Worm (Caenorhabditis elegans) whole organism, L4 larva: Measurements from ENCODE around the gene T19C3.2.

ENCODE experiments used
- D1046.2 ChIP-seq: fragments of 200-800 bp; sonication (Bioruptor generic); IDR thresholded peaks from 2 replicates; pipeline ENCODE4 v1.3.6; 2022; ENCODE audit warnings: missing genetic modification characterization, missing compliant biosample characterization
- Y48G9A.11 ChIP-seq: fragments of 200-800 bp; sonication (Bioruptor generic); IDR thresholded peaks from 2 replicates; pipeline ENCODE4 v1.3.6; 2022; ENCODE audit warnings: missing genetic modification reagents, missing genetic modification characterization, missing compliant biosample characterization
- ZK337.2 ChIP-seq: fragments of 200-800 bp; sonication (Bioruptor generic); IDR thresholded peaks from 2 replicates; pipeline ENCODE4 v1.3.6; 2022; ENCODE audit warnings: missing genetic modification reagents, missing genetic modification characterization, missing compliant biosample characterization
- aha-1 ChIP-seq: fragments of 150-350 bp; peaks from one replicate; lab custom pipeline; 2014; ENCODE audit warnings: missing biosample characterization, missing genetic modification characterization
- arid-1 ChIP-seq: fragments of 200-800 bp; sonication (Bioruptor generic); conservative IDR thresholded peaks from 2 replicates; pipeline ENCODE4 v1.3.6; 2022; ENCODE audit warnings: missing genetic modification reagents, missing genetic modification characterization, missing compliant biosample characterization
- cey-2 ChIP-seq: sonication (generic microtip); optimal IDR thresholded peaks from 3 replicates; lab custom pipeline; 2017; ENCODE audit warnings: missing genetic modification characterization, mild to moderate bottlenecking, missing compliant biosample characterization, antibody characterized with exemption, borderline replicate concordance; ENCODE audit not compliant: insufficient read depth
- daf-16 ChIP-seq, 3 experiments: sonication (generic microtip); optimal IDR thresholded peaks; 2 replicates each; lab custom pipeline; 2016 to 2017; ENCODE audit warnings: missing genetic modification characterization in 3 of 3, missing genetic modification reagents in 3 of 3, mild to moderate bottlenecking in 2 of 3, missing compliant biosample characterization in 2 of 3, missing biosample characterization in 1 of 3, moderate library complexity in 1 of 3
- dpl-1 ChIP-seq: fragments of 150-350 bp; optimal IDR thresholded peaks from 2 replicates; lab custom pipeline; 2014; ENCODE audit warnings: missing biosample characterization, missing genetic modification reagents, missing genetic modification characterization
- egl-27 ChIP-seq: sonication (generic microtip); optimal IDR thresholded peaks from 3 replicates; lab custom pipeline; 2017; ENCODE audit warnings: missing biosample characterization, missing genetic modification reagents, missing genetic modification characterization
- gei-8 ChIP-seq: fragments of 200-800 bp; sonication (Bioruptor generic); optimal IDR thresholded peaks from 2 replicates; lab custom pipeline; 2018; ENCODE audit warnings: mild to moderate bottlenecking, missing genetic modification characterization, missing compliant biosample characterization
- hif-1 ChIP-seq, 2 experiments: sonication (generic microtip); optimal IDR thresholded peaks; 2 replicates each; lab custom pipeline; 2016 to 2017; ENCODE audit warnings: missing compliant biosample characterization in 2 of 2, missing genetic modification characterization in 2 of 2, missing genetic modification reagents in 2 of 2, missing genotype in 2 of 2, mild to moderate bottlenecking in 1 of 2
- hlh-11 ChIP-seq: fragments of 200-800 bp; sonication (Bioruptor generic); optimal IDR thresholded peaks from 2 replicates; lab custom pipeline; 2018; ENCODE audit warnings: mild to moderate bottlenecking, missing genetic modification characterization, missing compliant biosample characterization
- hmg-1.1 ChIP-seq: fragments of 200-800 bp; sonication (Bioruptor generic); IDR thresholded peaks from 2 replicates; pipeline ENCODE4 v1.3.6; 2022; ENCODE audit warnings: missing genetic modification reagents, missing genetic modification characterization, missing compliant biosample characterization
- lin-1 ChIP-seq: fragments of 200-800 bp; sonication (Bioruptor generic); IDR thresholded peaks from 2 replicates; pipeline ENCODE4 v1.3.6; 2022; ENCODE audit warnings: missing genetic modification reagents, missing genetic modification characterization, missing compliant biosample characterization
- lin-29 ChIP-seq: fragments of 200-800 bp; sonication (Bioruptor generic); IDR thresholded peaks from 2 replicates; pipeline ENCODE4 v1.3.6; 2022; ENCODE audit warnings: missing genetic modification reagents, missing genetic modification characterization, missing compliant biosample characterization
- lin-38 ChIP-seq: fragments of 200-800 bp; sonication (Bioruptor generic); IDR thresholded peaks from 2 replicates; pipeline ENCODE4 v1.3.6; 2022; ENCODE audit warnings: missing genetic modification reagents, missing genetic modification characterization, missing compliant biosample characterization
- lin-39 ChIP-seq: fragments of 150-350 bp; optimal IDR thresholded peaks from 2 replicates; lab custom pipeline; 2014; ENCODE audit warnings: missing biosample characterization, missing genetic modification reagents, missing genetic modification characterization
- lir-3 ChIP-seq: sonication (generic microtip); optimal IDR thresholded peaks from 2 replicates; lab custom pipeline; 2016; ENCODE audit warnings: mild to moderate bottlenecking, missing genetic modification characterization, missing compliant biosample characterization
- lsy-2 ChIP-seq, 2 experiments: fragments of 150-350 bp in 1 of 2; sonication (generic microtip) in 1 of 2; optimal IDR thresholded peaks; 2 replicates each; lab custom pipeline; 2014 to 2017; ENCODE audit warnings: missing biosample characterization in 2 of 2, missing genetic modification characterization in 2 of 2
- madf-9 ChIP-seq: fragments of 200-800 bp; sonication (Bioruptor generic); conservative IDR thresholded peaks from 2 replicates; pipeline ENCODE4 v1.3.6; 2022; ENCODE audit warnings: missing genetic modification reagents, missing genetic modification characterization, missing compliant biosample characterization
- mdl-1 ChIP-seq, 2 experiments: fragments of 150-350 bp in 1 of 2; sonication (generic microtip) in 1 of 2; optimal IDR thresholded peaks; 2 replicates each; lab custom pipeline; 2014 to 2017; ENCODE audit warnings: missing biosample characterization in 2 of 2, missing genetic modification characterization in 2 of 2
- mep-1 ChIP-seq: fragments of 150-350 bp; sonication (generic microtip); optimal IDR thresholded peaks from 3 replicates; lab custom pipeline; 2014; ENCODE audit warnings: missing biosample characterization, missing genetic modification characterization
- nhr-28 ChIP-seq: fragments of 150-350 bp; optimal IDR thresholded peaks from 2 replicates; lab custom pipeline; 2014; ENCODE audit warnings: missing biosample characterization, missing genetic modification characterization
- nhr-6 ChIP-seq: fragments of 150-350 bp; optimal IDR thresholded peaks from 2 replicates; lab custom pipeline; 2014; ENCODE audit warnings: missing biosample characterization, missing genetic modification characterization
- nhr-76 ChIP-seq: fragments of 150-350 bp; optimal IDR thresholded peaks from 2 replicates; lab custom pipeline; 2014; ENCODE audit warnings: missing biosample characterization, missing genetic modification characterization
- nhr-77 ChIP-seq: fragments of 150-350 bp; optimal IDR thresholded peaks from 2 replicates; lab custom pipeline; 2014; ENCODE audit warnings: missing biosample characterization, missing genetic modification characterization
- pha-4 ChIP-seq, 2 experiments: fragments of 150-350 bp in 1 of 2; fragments of 200-800 bp in 1 of 2; sonication (Bioruptor generic) in 1 of 2; IDR thresholded peaks in 1 of 2; optimal IDR thresholded peaks in 1 of 2; 2 replicates each; pipeline versions ENCODE4 v1.3.6 to Lab custom; 2014 to 2022; ENCODE audit warnings: missing genetic modification characterization in 2 of 2, missing genetic modification reagents in 2 of 2, missing biosample characterization in 1 of 2, missing compliant biosample characterization in 1 of 2
- rbr-2 ChIP-seq: sonication (generic microtip); optimal IDR thresholded peaks from 2 replicates; lab custom pipeline; 2016; ENCODE audit warnings: missing genotype, missing genetic modification characterization, missing compliant biosample characterization
- snpc-1.2 ChIP-seq: fragments of 200-800 bp; sonication (Bioruptor generic); IDR thresholded peaks from 2 replicates; pipeline ENCODE4 v1.3.6; 2022; ENCODE audit warnings: missing genetic modification reagents, missing genetic modification characterization, missing compliant biosample characterization
- spr-1 ChIP-seq: sonication (generic microtip); optimal IDR thresholded peaks from 2 replicates; lab custom pipeline; 2016; ENCODE audit warnings: mild to moderate bottlenecking, missing genetic modification characterization, missing compliant biosample characterization
- unc-130 ChIP-seq: sonication (generic microtip); optimal IDR thresholded peaks from 2 replicates; lab custom pipeline; 2016; ENCODE audit warnings: missing genetic modification reagents, missing genetic modification characterization, missing compliant biosample characterization
- unc-62 ChIP-seq, 3 experiments: fragments of 150-350 bp in 1 of 3; sonication (generic microtip); optimal IDR thresholded peaks in 2 of 3; peaks in 1 of 3; 1 replicate in 1 of 3; 2 replicates in 2 of 3; lab custom pipeline; 2014 to 2017; ENCODE audit warnings: missing biosample characterization in 3 of 3, missing genetic modification characterization in 3 of 3, missing genetic modification reagents in 3 of 3, missing genotype in 1 of 3
- zfp-3 ChIP-seq: fragments of 200-800 bp; sonication (Bioruptor generic); conservative IDR thresholded peaks from 2 replicates; pipeline ENCODE4 v1.3.6; 2022; ENCODE audit warnings: missing genetic modification reagents, missing genetic modification characterization, missing compliant biosample characterization

The T19C3.2 gene

DNA sequence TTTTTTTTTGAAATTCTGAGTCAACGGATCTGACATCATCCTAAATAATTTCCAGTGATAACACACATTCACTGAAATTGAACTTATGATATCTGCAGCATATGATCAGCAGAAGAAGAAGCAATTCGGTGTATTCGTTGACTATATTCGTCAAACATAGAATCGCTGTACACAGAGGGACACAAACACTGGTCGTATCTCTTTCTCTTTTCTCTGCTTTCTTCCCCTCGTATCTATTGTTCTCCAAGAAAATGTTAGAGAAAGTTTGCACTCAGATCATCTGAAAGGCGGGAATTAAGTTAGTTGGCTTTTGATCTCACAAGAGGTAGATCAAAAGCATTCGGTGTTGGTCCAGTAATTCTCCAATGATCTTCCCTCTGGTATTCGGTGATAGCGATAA, 33.2 kb upstream of the T19C3.2 start:
- no peak for TF ChIP-seq lsy-2 (tag; optimal IDR thresholded peaks at IDR 0.05; lab: Kevin White, UChicago)
- TF ChIP-seq lin-29 (GFP tag; lab: Robert Waterston, UW) = no peak
- no peak for TF ChIP-seq spr-1
- no peak for TF ChIP-seq lin-39 (tag; lab: Kevin White, UChicago)
- TF ChIP-seq snpc-1.2 (GFP tag; lab: Robert Waterston, UW) = no peak
- TF ChIP-seq nhr-28 (tag; lab: Kevin White, UChicago) = peak; percentile 58
- peak; percentile 87 for TF ChIP-seq aha-1
- TF ChIP-seq unc-130 = no peak
- peak in 1 of 2 experiments; percentile 2 for TF ChIP-seq mdl-1 (tag; optimal IDR thresholded peaks at IDR 0.05; lab: Kevin White, UChicago)
- no peak for TF ChIP-seq nhr-6 (tag; lab: Kevin White, UChicago)
- TF ChIP-seq dpl-1 (GFP tag; lab: Kevin White, UChicago) = no peak
- no peak for TF ChIP-seq lir-3 (tag; lab: Kevin White, UChicago)

DNA sequence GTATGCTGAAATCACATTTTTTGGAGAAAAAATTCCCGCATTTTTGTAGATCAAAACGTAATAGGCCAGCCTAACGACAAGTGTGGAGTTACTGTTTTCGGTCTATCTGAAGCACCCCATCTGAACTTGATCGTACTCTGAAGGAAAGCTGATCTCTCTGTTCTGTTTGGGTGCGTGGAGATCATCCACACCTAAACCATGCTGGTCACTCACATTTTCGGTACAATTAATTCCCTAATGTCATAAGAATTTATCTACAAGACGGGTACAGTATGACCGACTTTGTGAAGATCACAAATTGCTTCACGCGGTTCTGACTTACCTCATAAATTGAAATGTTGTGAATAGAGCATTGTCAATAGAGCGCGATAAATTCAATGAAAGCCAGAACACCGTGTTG, 32.6 kb upstream of the T19C3.2 start:
- TF ChIP-seq arid-1 (GFP tag; lab: Robert Waterston, UW) (no peak), nhr-28 (tag; lab: Kevin White, UChicago) (peak; percentile 52)

DNA sequence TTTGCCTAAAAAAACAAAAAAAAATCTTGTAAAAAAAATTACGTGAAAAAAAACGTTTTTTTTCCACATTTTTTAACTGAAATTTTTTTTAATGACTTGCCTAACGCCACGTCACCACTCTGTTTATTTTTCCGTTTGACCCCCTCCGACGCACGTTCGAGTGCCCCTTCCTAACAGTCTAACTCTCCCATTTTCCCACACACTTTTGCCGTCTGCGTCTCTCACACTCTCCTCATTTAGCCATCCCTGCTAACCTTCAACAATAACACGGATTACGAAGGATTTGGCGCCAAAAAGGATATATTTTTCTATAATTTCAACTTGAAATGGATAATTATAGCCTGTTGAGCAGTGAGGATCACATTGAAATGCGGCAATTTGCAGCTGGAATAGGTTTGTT, 29.9 kb upstream of the T19C3.2 start:
- TF ChIP-seq hif-1 (tag; optimal IDR thresholded peaks at IDR 0.05; lab: Kevin White, UChicago) (peak in 1 of 2 experiments; percentile 35), hmg-1.1 (GFP tag; lab: Robert Waterston, UW) (0 out of 2 replicates have a peak, but pooled peaks have one; percentile 25), spr-1 (no peak), zfp-3 (GFP tag; lab: Robert Waterston, UW) (no peak), madf-9 (GFP tag; lab: Robert Waterston, UW) (no peak), hlh-11 (tag; lab: Kevin White, UChicago) (peak; percentile 2), nhr-76 (tag; lab: Kevin White, UChicago) (no peak), lin-1 (GFP tag; lab: Robert Waterston, UW) (no peak), lin-38 (GFP tag; lab: Robert Waterston, UW) (0 out of 2 replicates have a peak, but pooled peaks have one; percentile 25), aha-1 (peak; percentile 41), daf-16 (GFP tag; optimal IDR thresholded peaks at IDR 0.05; lab: Kevin White, UChicago) (peak in 1 of 2 experiments; percentile 21), daf-16 (tag; optimal IDR thresholded peaks at IDR 0.05; lab: Kevin White, UChicago) (no peak), D1046.2 (GFP tag; lab: Robert Waterston, UW) (no peak), ZK337.2 (GFP tag; lab: Robert Waterston, UW) (no peak), mep-1 (tag; lab: Kevin White, UChicago) (no peak), rbr-2 (tag; lab: Kevin White, UChicago) (peak; percentile 8), cey-2 (tag; lab: Kevin White, UChicago) (no peak), pha-4 (GFP tag; IDR thresholded peaks at IDR 0.05; lab: Robert Waterston, UW) (no peak), pha-4 (tag; optimal IDR thresholded peaks at IDR 0.05; lab: Kevin White, UChicago) (peak; percentile 42), dpl-1 (GFP tag; lab: Kevin White, UChicago) (no peak), lin-39 (tag; lab: Kevin White, UChicago) (no peak), Y48G9A.11 (GFP tag; lab: Robert Waterston, UW) (no peak), egl-27 (tag; lab: Kevin White, UChicago) (no peak)
- TF ChIP-seq, all 104 proteins: peak for 8

DNA sequence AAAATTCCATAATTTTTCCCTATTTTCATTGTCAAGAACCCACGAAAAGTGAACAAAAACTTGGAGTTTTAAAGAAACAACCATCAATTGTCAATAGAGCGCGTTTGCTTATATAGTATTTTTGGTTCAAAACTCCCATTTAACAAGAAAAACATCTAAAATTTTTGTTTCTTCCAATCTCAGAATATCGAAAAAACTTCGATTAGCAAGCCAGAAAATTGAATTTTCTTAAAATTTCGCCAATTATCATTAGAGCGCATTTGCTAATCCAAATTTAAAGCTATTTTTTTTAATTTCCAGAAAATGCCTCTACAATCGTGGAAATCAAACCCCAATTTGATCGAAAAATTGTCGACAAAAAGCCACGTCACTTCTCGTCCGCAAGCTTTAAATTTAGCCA, 29.1 kb upstream of the T19C3.2 start, which contains the start of gene orai-1:
TSS of gene orai-1 (plus strand) at position 301 of the 400 bp plus-strand sequence.
- TF ChIP-seq gei-8 (GFP tag; lab: Kevin White, UChicago) (peak; percentile 8), nhr-77 (tag; lab: Kevin White, UChicago) (no peak), lin-38 (GFP tag; lab: Robert Waterston, UW) (peak; percentile 59), unc-62 (GFP tag; optimal IDR thresholded peaks at IDR 0.05 in 1 of 2; lab: Kevin White, UChicago) (peak in 1 of 2 experiments; percentile 23), unc-62 (tag; optimal IDR thresholded peaks at IDR 0.05; lab: Kevin White, UChicago) (no peak)
- TF ChIP-seq, all 104 proteins: peak for 3
